Worm (Caenorhabditis elegans) whole organism, late embryonic: Measurements from ENCODE around the gene W01C8.1.

Experiments used
- fkh-6 ChIP-seq: sonication (generic microtip); optimal IDR thresholded peaks from 2 replicates; lab custom pipeline; 2016; ENCODE audit warnings: missing genetic modification characterization, missing compliant biosample characterization
- odd-2 ChIP-seq: sonication (generic microtip); optimal IDR thresholded peaks from 2 replicates; lab custom pipeline; 2017; ENCODE audit warnings: antibody characterized with exemption, mild to moderate bottlenecking, missing genetic modification characterization, missing compliant biosample characterization

ce11 chrX:5644112-5644511 lies 48.1 kb upstream of the W01C8.1 start:
- TF ChIP-seq fkh-6 (tag; lab: Kevin White, UChicago) (no peak), odd-2 (tag; lab: Kevin White, UChicago) (no peak)
